Worm (Caenorhabditis elegans) whole organism, L4/young adult: ENCODE data around the gene gpch-1.

Source experiments
- W03F9.2 ChIP-seq: fragments of 150-350 bp; optimal IDR thresholded peaks from 2 replicates; lab custom pipeline; 2014; ENCODE audit warnings: missing biosample characterization, missing genetic modification characterization
- dao-5 ChIP-seq: sonication (generic microtip); optimal IDR thresholded peaks from 2 replicates; lab custom pipeline; 2016; ENCODE audit warnings: missing genotype, missing genetic modification characterization, moderate library complexity, missing compliant biosample characterization
- him-1 ChIP-seq: sonication (generic microtip); optimal IDR thresholded peaks from 2 replicates; lab custom pipeline; 2016; ENCODE audit warnings: missing genotype, missing genetic modification reagents, missing genetic modification characterization, missing compliant biosample characterization

- TF ChIP-seq dao-5 (tag; lab: Kevin White, UChicago) (no peak), him-1 (tag; lab: Kevin White, UChicago) (no peak), W03F9.2 (tag; lab: Kevin White, UChicago) (no peak)
Measured at ce11 chrIII:4439493-4439983, 31.2 kb downstream of the gpch-1 start, which contains the start of gene C28A5.2.
